Worm (Caenorhabditis elegans): ENCODE measurements around the gene sgt-1.

The sgt-1 gene

ce11 chrII:4931286-4931685, 27.7 kb upstream of the sgt-1 start:
- TF ChIP-seq nhr-237 (tag; optimal IDR thresholded peaks at IDR 0.05) = no peak
- no peak for TF ChIP-seq zag-1 (tag; optimal IDR thresholded peaks at IDR 0.05)
- no peak for TF ChIP-seq unc-130 (tag; optimal IDR thresholded peaks at IDR 0.05)
- no peak for TF ChIP-seq nhr-84 (tag; optimal IDR thresholded peaks at IDR 0.05)
- TF ChIP-seq lin-14 (GFP tag; optimal IDR thresholded peaks at IDR 0.05) = no peak
- no peak for TF ChIP-seq vab-15 (tag; optimal IDR thresholded peaks at IDR 0.05)
- TF ChIP-seq sup-37 (GFP tag; optimal IDR thresholded peaks at IDR 0.05) = no peak
- no peak for TF ChIP-seq unc-62 (GFP tag; optimal IDR thresholded peaks at IDR 0.05)
- no peak for TF ChIP-seq isw-1 (GFP tag; IDR thresholded peaks at IDR 0.05)
- no peak for TF ChIP-seq ceh-88 (GFP tag; IDR thresholded peaks at IDR 0.05)
- no peak for TF ChIP-seq Y116A8C.19 (tag; optimal IDR thresholded peaks at IDR 0.05; ENCODE audit: borderline replicate concordance)
- TF ChIP-seq ceh-63 (GFP tag; optimal IDR thresholded peaks at IDR 0.05) = no peak
- TF ChIP-seq tbx-2 (tag; optimal IDR thresholded peaks at IDR 0.05) = no peak
- TF ChIP-seq hpl-2 (GFP tag; optimal IDR thresholded peaks at IDR 0.05) = no peak
- TF ChIP-seq unc-98 (GFP tag; IDR thresholded peaks at IDR 0.05) = no peak
- TF ChIP-seq zip-4 (GFP tag; optimal IDR thresholded peaks at IDR 0.05) = no peak
- TF ChIP-seq nhr-19 (GFP tag; conservative IDR thresholded peaks at IDR 0.05) = no peak
- TF ChIP-seq pag-3 (tag; optimal IDR thresholded peaks at IDR 0.05; ENCODE audit: borderline replicate concordance, insufficient read depth) = no peak
- TF ChIP-seq dpl-1 (GFP tag; optimal IDR thresholded peaks at IDR 0.05) = no peak
- TF ChIP-seq lir-3 (tag; optimal IDR thresholded peaks at IDR 0.05; ENCODE audit: poor library complexity) = no peak

ce11 chrII:4925198-4925764, 21.7 kb upstream of the sgt-1 start, which contains the start of gene aagr-2:
Gene aagr-2 (minus strand): TSS chrII:4925248.
- TF ChIP-seq nhr-12 (tag; optimal IDR thresholded peaks at IDR 0.05) (no peak), nhr-20 (tag; optimal IDR thresholded peaks at IDR 0.05) (peak; percentile 37), mdl-1 (tag; optimal IDR thresholded peaks at IDR 0.05) (peak in 1 of 2 experiments; percentile 74), mab-9 (GFP tag; IDR thresholded peaks at IDR 0.05) (no peak), jun-1 (tag; optimal IDR thresholded peaks at IDR 0.05) (peak; percentile 19), egl-27 (tag; optimal IDR thresholded peaks at IDR 0.05) (no peak), C34B4.2 (tag; optimal IDR thresholded peaks at IDR 0.05) (no peak), Y116A8C.19 (tag; optimal IDR thresholded peaks at IDR 0.05; ENCODE audit: borderline replicate concordance) (no peak), unc-86 (tag; optimal IDR thresholded peaks at IDR 0.05) (no peak), irx-1 (tag; optimal IDR thresholded peaks at IDR 0.05) (no peak), fkh-8 (tag; optimal IDR thresholded peaks at IDR 0.05) (no peak), nhr-85 (tag) (no peak), ceh-63 (GFP tag; optimal IDR thresholded peaks at IDR 0.05) (no peak), hlh-17 (GFP tag; optimal IDR thresholded peaks at IDR 0.05; ENCODE audit: borderline replicate concordance) (no peak), hlh-4 (tag; optimal IDR thresholded peaks at IDR 0.05) (no peak), snu-23 (GFP tag; optimal IDR thresholded peaks at IDR 0.05) (no peak), ama-1 (optimal IDR thresholded peaks at IDR 0.05) (no peak), lin-14 (GFP tag; optimal IDR thresholded peaks at IDR 0.05) (no peak), snpc-4 (tag; optimal IDR thresholded peaks at IDR 0.05) (no peak), C04F5.9 (tag; optimal IDR thresholded peaks at IDR 0.05) (no peak), efl-1 (optimal IDR thresholded peaks at IDR 0.05) (no peak), efl-1 (GFP tag; optimal IDR thresholded peaks at IDR 0.05 in 1 of 2) (peak in 1 of 2 experiments; percentile 85), ceh-88 (GFP tag; IDR thresholded peaks at IDR 0.05) (no peak), aha-1 (tag; optimal IDR thresholded peaks at IDR 0.05) (no peak), lin-15B (tag; optimal IDR thresholded peaks at IDR 0.05) (no peak), unc-62 (GFP tag; optimal IDR thresholded peaks at IDR 0.05) (no peak), ztf-11 (tag; optimal IDR thresholded peaks at IDR 0.05) (no peak), alr-1 (tag; optimal IDR thresholded peaks at IDR 0.05; ENCODE audit: borderline replicate concordance) (no peak), ceh-82 (tag; optimal IDR thresholded peaks at IDR 0.05) (no peak), lin-39 (tag; optimal IDR thresholded peaks at IDR 0.05) (no peak), isw-1 (GFP tag; IDR thresholded peaks at IDR 0.05) (no peak), pax-3 (tag; optimal IDR thresholded peaks at IDR 0.05) (peak; percentile 13), sox-4 (tag; optimal IDR thresholded peaks at IDR 0.05) (no peak), pqm-1 (tag; optimal IDR thresholded peaks at IDR 0.05) (peak; percentile 67), dpl-1 (GFP tag; optimal IDR thresholded peaks at IDR 0.05) (no peak), egl-13 (tag; optimal IDR thresholded peaks at IDR 0.05) (no peak), swsn-7 (tag; optimal IDR thresholded peaks at IDR 0.05) (no peak), elt-2 (tag; optimal IDR thresholded peaks at IDR 0.05) (peak; percentile 100)

Measured in whole organism, L1 larva.